Fruit fly (Drosophila melanogaster) whole organism, embryonic: ENCODE measurements around the gene CG3916.

Experiments used
- Atf6 ChIP-seq: fragments of 200-800 bp; sonication (Bioruptor generic); IDR thresholded peaks from 2 replicates; pipeline ENCODE4 v1.3.6; 2022; ENCODE audit warnings: missing biosample characterization, missing genetic modification characterization
- BEAF-32 ChIP-seq: fragments of 200-800 bp; sonication (Bioruptor generic); optimal IDR thresholded peaks from 3 replicates; lab custom pipeline; 2017; ENCODE audit warnings: missing biosample characterization, missing genetic modification characterization, mild to moderate bottlenecking, moderate library complexity, missing genetic modification reagents
- Bgb ChIP-seq: fragments of 200-800 bp; sonication (Bioruptor generic); IDR thresholded peaks from 2 replicates; pipeline ENCODE4 v1.3.6; 2022; ENCODE audit warnings: missing biosample characterization, missing genetic modification characterization; ENCODE audit not compliant: partially characterized antibody
- CG10543 ChIP-seq: fragments of 200-800 bp; sonication (Bioruptor generic); optimal IDR thresholded peaks from 3 replicates; lab custom pipeline; 2017; ENCODE audit warnings: missing biosample characterization, mild to moderate bottlenecking, missing genetic modification characterization, moderate library complexity
- CG11085 ChIP-seq: fragments of 200-800 bp; sonication (Bioruptor generic); IDR thresholded peaks from 2 replicates; pipeline ENCODE4 v1.3.6; 2022; ENCODE audit warnings: missing biosample characterization, missing genetic modification characterization
- CG11696 ChIP-seq: fragments of 200-800 bp; sonication (Bioruptor generic); IDR thresholded peaks from 2 replicates; pipeline ENCODE4 v1.3.6; 2022; ENCODE audit warnings: missing biosample characterization, missing genetic modification characterization
- CG13287 ChIP-seq: fragments of 200-800 bp; sonication (Bioruptor generic); IDR thresholded peaks from 2 replicates; pipeline ENCODE4 v1.3.6; 2022; ENCODE audit warnings: missing biosample characterization, missing genetic modification characterization; ENCODE audit not compliant: partially characterized antibody
- CG13624 ChIP-seq: fragments of 200-800 bp; sonication (Bioruptor generic); optimal IDR thresholded peaks from 2 replicates; lab custom pipeline; 2016; ENCODE audit warnings: missing biosample characterization, missing genetic modification characterization
- CG1529 ChIP-seq: fragments of 200-800 bp; sonication (Bioruptor generic); optimal IDR thresholded peaks from 3 replicates; lab custom pipeline; 2018; ENCODE audit warnings: missing biosample characterization, missing genetic modification characterization
- CG1832 ChIP-seq: fragments of 200-800 bp; sonication (Bioruptor generic); optimal IDR thresholded peaks from 2 replicates; lab custom pipeline; 2017; ENCODE audit warnings: missing biosample characterization, mild to moderate bottlenecking, missing genetic modification characterization, inconsistent platforms
- CG2116 ChIP-seq: fragments of 200-800 bp; sonication (Bioruptor generic); optimal IDR thresholded peaks from 3 replicates; lab custom pipeline; 2018; ENCODE audit warnings: missing biosample characterization, mild to moderate bottlenecking, missing genetic modification characterization
- CG2129 ChIP-seq: fragments of 200-800 bp; sonication (Bioruptor generic); IDR thresholded peaks from 2 replicates; pipeline ENCODE4 v1.3.6; 2022; ENCODE audit warnings: missing biosample characterization, missing genetic modification characterization; ENCODE audit not compliant: partially characterized antibody
- CG32767 ChIP-seq: fragments of 200-800 bp; sonication (Bioruptor generic); IDR thresholded peaks from 2 replicates; pipeline ENCODE4 v1.3.6; 2022; ENCODE audit warnings: missing biosample characterization, missing genetic modification characterization
- CG6791 ChIP-seq: fragments of 200-800 bp; sonication (Bioruptor generic); IDR thresholded peaks from 3 replicates; pipeline ENCODE4 v1.3.6; 2022; ENCODE audit warnings: missing biosample characterization, missing genetic modification characterization; ENCODE audit not compliant: partially characterized antibody
- CG7963 ChIP-seq: fragments of 200-800 bp; sonication (Bioruptor generic); IDR thresholded peaks from 3 replicates; pipeline ENCODE4 v1.3.6; 2022; ENCODE audit warnings: missing biosample characterization, missing genetic modification characterization; ENCODE audit not compliant: partially characterized antibody
- CG7987 ChIP-seq: fragments of 200-800 bp; sonication (Bioruptor generic); optimal IDR thresholded peaks from 2 replicates; lab custom pipeline; 2018; ENCODE audit warnings: missing biosample characterization, mild to moderate bottlenecking, missing genetic modification characterization, moderate library complexity
- CrebB ChIP-seq: fragments of 200-800 bp; sonication (Bioruptor generic); optimal IDR thresholded peaks from 3 replicates; lab custom pipeline; 2018; ENCODE audit warnings: missing biosample characterization, mild to moderate bottlenecking, missing genetic modification characterization
- Dll ChIP-seq: fragments of 200-800 bp; sonication (Bioruptor generic); IDR thresholded peaks from 4 replicates; pipeline ENCODE4 v1.3.6; 2022; ENCODE audit warnings: missing biosample characterization, missing genetic modification characterization; ENCODE audit not compliant: partially characterized antibody
- Doc3 ChIP-seq: fragments of 200-800 bp; sonication (Bioruptor generic); IDR thresholded peaks from 3 replicates; pipeline ENCODE4 v1.3.6; 2022; ENCODE audit warnings: missing biosample characterization, missing genetic modification characterization; ENCODE audit not compliant: partially characterized antibody
- Dref ChIP-seq: fragments of 200-800 bp; sonication (Bioruptor generic); IDR thresholded peaks from 2 replicates; pipeline ENCODE4 v1.3.6; 2022; ENCODE audit warnings: missing biosample characterization, missing genetic modification characterization
- Ets97D ChIP-seq: fragments of 200-800 bp; sonication (Bioruptor generic); optimal IDR thresholded peaks from 3 replicates; lab custom pipeline; 2016; ENCODE audit warnings: missing biosample characterization, missing genetic modification characterization
- MBD-R2 ChIP-seq: fragments of 200-800 bp; sonication (Bioruptor generic); IDR thresholded peaks from 2 replicates; pipeline ENCODE4 v1.3.6; 2022; ENCODE audit warnings: missing biosample characterization, missing genetic modification characterization
- MESR4 ChIP-seq: fragments of 200-800 bp; sonication (Bioruptor generic); optimal IDR thresholded peaks from 2 replicates; lab custom pipeline; 2018; ENCODE audit warnings: missing biosample characterization, mild to moderate bottlenecking, missing genetic modification characterization, moderate library complexity
- NC2β ChIP-seq: fragments of 200-800 bp; sonication (Bioruptor generic); optimal IDR thresholded peaks from 2 replicates; lab custom pipeline; 2016; ENCODE audit warnings: missing biosample characterization, missing genetic modification characterization
- Opbp ChIP-seq: fragments of 200-800 bp; sonication (Bioruptor generic); IDR thresholded peaks from 3 replicates; pipeline ENCODE4 v1.3.6; 2022; ENCODE audit warnings: missing biosample characterization, missing genetic modification characterization; ENCODE audit not compliant: partially characterized antibody
- Rx ChIP-seq: fragments of 200-800 bp; sonication (Bioruptor generic); IDR thresholded peaks from 2 replicates; pipeline ENCODE4 v1.3.6; 2022; ENCODE audit warnings: missing biosample characterization, missing genetic modification characterization
- Sry-δ ChIP-seq: fragments of 200-800 bp; sonication (Bioruptor generic); optimal IDR thresholded peaks from 2 replicates; lab custom pipeline; 2016; ENCODE audit warnings: missing biosample characterization, missing genetic modification characterization
- amos ChIP-seq: fragments of 200-800 bp; sonication (Bioruptor generic); IDR thresholded peaks from 2 replicates; pipeline ENCODE4 v1.3.6; 2022; ENCODE audit warnings: missing biosample characterization, missing genetic modification characterization; ENCODE audit not compliant: partially characterized antibody
- ato ChIP-seq: fragments of 200-800 bp; sonication (Bioruptor generic); IDR thresholded peaks from 2 replicates; pipeline ENCODE4 v1.3.6; 2022; ENCODE audit warnings: missing biosample characterization, missing genetic modification characterization; ENCODE audit not compliant: partially characterized antibody
- bbx ChIP-seq: fragments of 200-800 bp; sonication (Bioruptor generic); IDR thresholded peaks from 2 replicates; pipeline ENCODE4 v1.3.6; 2022; ENCODE audit warnings: missing biosample characterization, missing genetic modification characterization; ENCODE audit not compliant: partially characterized antibody
- bigmax ChIP-seq: fragments of 200-800 bp; sonication (Bioruptor generic); optimal IDR thresholded peaks from 2 replicates; lab custom pipeline; 2018; ENCODE audit warnings: missing biosample characterization, mild to moderate bottlenecking, missing genetic modification characterization
- br ChIP-seq: fragments of >200 bp; optimal IDR thresholded peaks from 2 replicates; lab custom pipeline; 2017
- bsh ChIP-seq, 2 experiments: fragments of 200-800 bp; sonication (Bioruptor generic); optimal IDR thresholded peaks; 2 replicates each; lab custom pipeline; 2017 to 2018; ENCODE audit warnings: mild to moderate bottlenecking in 2 of 2, missing biosample characterization in 2 of 2, missing genetic modification characterization in 2 of 2, moderate library complexity in 1 of 2
- chm ChIP-seq: fragments of 200-800 bp; sonication (Bioruptor generic); IDR thresholded peaks from 2 replicates; pipeline ENCODE4 v1.3.6; 2022; ENCODE audit warnings: missing biosample characterization, missing genetic modification characterization
- crol ChIP-seq: fragments of 200-800 bp; sonication (Bioruptor generic); IDR thresholded peaks from 2 replicates; pipeline ENCODE4 v1.3.6; 2022; ENCODE audit warnings: missing biosample characterization, missing genetic modification characterization
- cwo ChIP-seq: fragments of 200-800 bp; sonication (Bioruptor generic); optimal IDR thresholded peaks from 3 replicates; lab custom pipeline; 2017; ENCODE audit warnings: missing biosample characterization, missing genetic modification characterization, mild to moderate bottlenecking, moderate library complexity, missing genetic modification reagents
- exex ChIP-seq: fragments of 200-800 bp; sonication (Bioruptor generic); optimal IDR thresholded peaks from 4 replicates; lab custom pipeline; 2018; ENCODE audit warnings: missing biosample characterization, mild to moderate bottlenecking, missing genetic modification characterization, moderate library complexity
- fd64A ChIP-seq: fragments of 200-800 bp; sonication (Bioruptor generic); optimal IDR thresholded peaks from 3 replicates; lab custom pipeline; 2018; ENCODE audit warnings: missing biosample characterization, mild to moderate bottlenecking, missing genetic modification characterization
- gce ChIP-seq: fragments of 200-800 bp; sonication (Bioruptor generic); IDR thresholded peaks from 3 replicates; pipeline ENCODE4 v1.3.6; 2022; ENCODE audit warnings: missing biosample characterization, missing genetic modification characterization
- hb ChIP-seq: fragments of 200-800 bp; sonication (Bioruptor generic); IDR thresholded peaks from 3 replicates; pipeline ENCODE4 v1.3.6; 2022; ENCODE audit warnings: missing biosample characterization, missing genetic modification characterization; ENCODE audit not compliant: partially characterized antibody
- hbn ChIP-seq: fragments of 200-800 bp; sonication (Bioruptor generic); IDR thresholded peaks from 2 replicates; pipeline ENCODE4 v1.3.6; 2022; ENCODE audit warnings: missing biosample characterization, missing genetic modification characterization; ENCODE audit not compliant: partially characterized antibody
- hkb ChIP-seq, 2 experiments: fragments of 200-800 bp in 1 of 2; fragments of >200 bp in 1 of 2; sonication (Bioruptor generic) in 1 of 2; IDR thresholded peaks in 1 of 2; optimal IDR thresholded peaks in 1 of 2; 2 replicates each; pipeline versions ENCODE4 v1.3.6 to Lab custom; 2017 to 2022; ENCODE audit warnings: missing biosample characterization in 1 of 2, missing genetic modification characterization in 1 of 2
- jing ChIP-seq: fragments of 200-800 bp; sonication (Bioruptor generic); optimal IDR thresholded peaks from 2 replicates; lab custom pipeline; 2018; ENCODE audit warnings: missing biosample characterization, mild to moderate bottlenecking, missing genetic modification characterization
- pzg ChIP-seq: fragments of 200-800 bp; sonication (Bioruptor generic); optimal IDR thresholded peaks from 3 replicates; lab custom pipeline; 2018; ENCODE audit warnings: missing biosample characterization, mild to moderate bottlenecking, missing genetic modification characterization, moderate library complexity
- ro ChIP-seq: fragments of 200-800 bp; sonication (Bioruptor generic); IDR thresholded peaks from 2 replicates; pipeline ENCODE4 v1.3.6; 2022; ENCODE audit warnings: missing biosample characterization, missing genetic modification characterization
- sr ChIP-seq: fragments of 200-800 bp; sonication (Bioruptor generic); IDR thresholded peaks from 3 replicates; pipeline ENCODE4 v1.3.6; 2022; ENCODE audit warnings: missing biosample characterization, missing genetic modification characterization
- tna ChIP-seq: fragments of 200-800 bp; sonication (Bioruptor generic); IDR thresholded peaks from 2 replicates; pipeline ENCODE4 v1.3.6; 2022; ENCODE audit warnings: missing biosample characterization, missing genetic modification characterization; ENCODE audit not compliant: partially characterized antibody
- trem ChIP-seq: fragments of 200-800 bp; optimal IDR thresholded peaks from 3 replicates; lab custom pipeline; 2019; ENCODE audit warnings: missing biosample characterization, mild to moderate bottlenecking, missing genetic modification characterization, moderate library complexity
- vnd ChIP-seq: fragments of 200-800 bp; sonication (Bioruptor generic); IDR thresholded peaks from 3 replicates; pipeline ENCODE4 v1.3.6; 2022; ENCODE audit warnings: missing biosample characterization, missing genetic modification characterization; ENCODE audit not compliant: partially characterized antibody

The CG3916 gene

dm6 chr3R:12219497-12219896 is 9.7 kb upstream of the CG3916 start, which contains the start of gene Cog1 (continued):
- TF ChIP-seq CG6791 (GFP tag; lab: Robert Waterston, UW) (peak; percentile 71), CG2116 (GFP tag; lab: Kevin White, UChicago) (peak; percentile 83), vnd (peak; percentile 53), hbn (peak; percentile 76), Bgb (peak; percentile 70), Dll (peak; percentile 84), tna (GFP tag; lab: Robert Waterston, UW) (peak; percentile 59), Doc3 (GFP tag; lab: Robert Waterston, UW) (peak; percentile 75), CG7963 (peak; percentile 39; the same call in 2 of the 3 replicates), sr (GFP tag; lab: Robert Waterston, UW) (no peak), Sry-δ (GFP tag; lab: Kevin White, UChicago) (peak; percentile 45), CG2129 (GFP tag; lab: Robert Waterston, UW) (peak; percentile 59), CG11085 (GFP tag; lab: Robert Waterston, UW) (no peak), Dref (peak; percentile 74), bbx (GFP tag; lab: Robert Waterston, UW) (peak; percentile 73), CG13287 (GFP tag; lab: Robert Waterston, UW) (peak; percentile 89), Opbp (GFP tag; lab: Robert Waterston, UW) (peak; percentile 73; the same call in 2 of the 3 replicates), BEAF-32 (peak; percentile 72), pzg (GFP tag; lab: Kevin White, UChicago) (peak; percentile 42), crol (no peak), hkb (optimal IDR thresholded peaks at IDR 0.05; lab: Kevin White, UChicago) (no peak), hkb (GFP tag; IDR thresholded peaks at IDR 0.05; lab: Robert Waterston, UW) (no peak), MBD-R2 (peak; percentile 65; the same call in 1 of the 2 replicates), MESR4 (peak; percentile 67), CG1832 (GFP tag; lab: Kevin White, UChicago) (no peak), CG10543 (GFP tag; lab: Kevin White, UChicago) (no peak), trem (peak; percentile 2), amos (GFP tag; lab: Robert Waterston, UW) (peak; percentile 72), jing (no peak)

dm6 chr3R:12221366-12221916 is 7.8 kb upstream of the CG3916 start, which contains the start of gene CG4860:
Gene CG4860, minus strand, starts transcription at chr3R:12221464.
- peak; percentile 52 for TF ChIP-seq CrebB (tag; lab: Kevin White, UChicago)
- TF ChIP-seq br (lab: Kevin White, UChicago), result no peak
- peak; percentile 67; the same call in 1 of the 2 replicates for TF ChIP-seq ro (GFP tag; lab: Robert Waterston, UW)
- TF ChIP-seq exex (tag; lab: Kevin White, UChicago), result peak; percentile 56
- TF ChIP-seq CG11696 (GFP tag; lab: Robert Waterston, UW), result peak; percentile 36; the same call in 1 of the 2 replicates
- peak; percentile 62 for TF ChIP-seq CG7987 (GFP tag; lab: Kevin White, UChicago)
- TF ChIP-seq fd64A (GFP tag; lab: Kevin White, UChicago), result no peak
- TF ChIP-seq gce, result peak; percentile 80
- peak; percentile 55 for TF ChIP-seq NC2β (GFP tag; lab: Kevin White, UChicago)
- no peak for TF ChIP-seq tna (GFP tag; lab: Robert Waterston, UW)
- TF ChIP-seq bigmax (GFP tag; lab: Kevin White, UChicago), result no peak
- peak; percentile 89 for TF ChIP-seq Atf6 (GFP tag; lab: Robert Waterston, UW)
- TF ChIP-seq Ets97D (GFP tag; lab: Kevin White, UChicago), result peak; percentile 48
- TF ChIP-seq CG13624 (GFP tag; lab: Kevin White, UChicago), result peak; percentile 87
- TF ChIP-seq CG32767 (GFP tag; lab: Robert Waterston, UW), result peak; percentile 64
- peak; percentile 65 for TF ChIP-seq CG1529 (GFP tag; lab: Kevin White, UChicago)
- TF ChIP-seq hb (GFP tag; lab: Robert Waterston, UW), result no peak
- peak; percentile 53; the same call in 1 of the 3 replicates for TF ChIP-seq sr (GFP tag; lab: Robert Waterston, UW)
- peak; percentile 73 for TF ChIP-seq Rx (GFP tag; lab: Robert Waterston, UW)
- TF ChIP-seq bsh (GFP tag; optimal IDR thresholded peaks at IDR 0.05; lab: Kevin White, UChicago), result peak; percentile 50 to 86
- TF ChIP-seq cwo, result peak; percentile 80
- no peak for TF ChIP-seq ato
- TF ChIP-seq chm (GFP tag; lab: Robert Waterston, UW), result 0 out of 2 replicates have a peak, but pooled peaks have one; percentile 23
